Fruit fly (Drosophila melanogaster): ENCODE results near the gene RnrL.
A peak's percentile ranks its signal among the peaks of the same experiment; 100 is the strongest.

RnrL gene

dm6 chr2L:10314327-10315210, 13.2 kb downstream of the RnrL start, which contains the start of the genes Usp14 and CG4972 (continued):
- peak in 1 of 2 experiments; percentile 18 for TF ChIP-seq dpn (GFP tag; optimal IDR thresholded peaks at IDR 0.05)
- TF ChIP-seq mirr (GFP tag; optimal IDR thresholded peaks at IDR 0.05): no peak
- TF ChIP-seq dan (GFP tag; IDR thresholded peaks at IDR 0.05): no peak
- TF ChIP-seq PHDP (tag; optimal IDR thresholded peaks at IDR 0.05): no peak
- no peak for TF ChIP-seq YL-1 (GFP tag; optimal IDR thresholded peaks at IDR 0.05)
- no peak for TF ChIP-seq CG10274 (GFP tag; optimal IDR thresholded peaks at IDR 0.05)
- peak; percentile 3 for TF ChIP-seq Elba2 (GFP tag; optimal IDR thresholded peaks at IDR 0.05)
- TF ChIP-seq twi (tag; optimal IDR thresholded peaks at IDR 0.05): peak; percentile 3
- peak; percentile 35 for TF ChIP-seq slbo (GFP tag; IDR thresholded peaks at IDR 0.05)
- TF ChIP-seq CG31224 (GFP tag; IDR thresholded peaks at IDR 0.05): no peak
- no peak for TF ChIP-seq CG14441 (GFP tag; IDR thresholded peaks at IDR 0.05)
- TF ChIP-seq amos (GFP tag; IDR thresholded peaks at IDR 0.05; ENCODE audit: partially characterized antibody): peak; percentile 53; the same call in 1 of the 2 replicates
- TF ChIP-seq HmgD (GFP tag; optimal IDR thresholded peaks at IDR 0.05): no peak
- peak; percentile 41 for TF ChIP-seq Myb (GFP tag; optimal IDR thresholded peaks at IDR 0.05)
- TF ChIP-seq pfk (GFP tag; optimal IDR thresholded peaks at IDR 0.05): peak; percentile 92
- peak; percentile 38 for TF ChIP-seq CG12391 (tag; optimal IDR thresholded peaks at IDR 0.05)
- TF ChIP-seq CG2116 (GFP tag; optimal IDR thresholded peaks at IDR 0.05): peak; percentile 56
- TF ChIP-seq dimm (GFP tag; IDR thresholded peaks at IDR 0.05): no peak

- TF ChIP-seq amos (GFP tag; IDR thresholded peaks at IDR 0.05; ENCODE audit: partially characterized antibody) (peak; percentile 27; the same call in 1 of the 2 replicates), NK7.1 (GFP tag; optimal IDR thresholded peaks at IDR 0.05) (no peak), exex (tag; optimal IDR thresholded peaks at IDR 0.05) (peak; percentile 23), CG15073 (GFP tag; optimal IDR thresholded peaks at IDR 0.05) (no peak), dimm (GFP tag; IDR thresholded peaks at IDR 0.05) (no peak), CG8290 (GFP tag; optimal IDR thresholded peaks at IDR 0.05) (no peak), CG8290 (tag; optimal IDR thresholded peaks at IDR 0.05) (peak in 1 of 2 experiments; percentile 4), sens (GFP tag) (peak; percentile 72), CG9797 (GFP tag; optimal IDR thresholded peaks at IDR 0.05) (peak; percentile 69), en (GFP tag; optimal IDR thresholded peaks at IDR 0.05) (no peak), Six4 (GFP tag; optimal IDR thresholded peaks at IDR 0.05) (no peak), CG11085 (GFP tag; IDR thresholded peaks at IDR 0.05) (no peak), danr (GFP tag; IDR thresholded peaks at IDR 0.05) (no peak), slou (GFP tag; optimal IDR thresholded peaks at IDR 0.05) (no peak), sc (optimal IDR thresholded peaks at IDR 0.05) (no peak), sc (GFP tag; optimal IDR thresholded peaks at IDR 0.05) (no peak), maf-S (GFP tag; optimal IDR thresholded peaks at IDR 0.05) (no peak), CoRest (tag; optimal IDR thresholded peaks at IDR 0.05) (no peak), az2 (GFP tag; optimal IDR thresholded peaks at IDR 0.05) (no peak), bsh (GFP tag; optimal IDR thresholded peaks at IDR 0.05) (no peak), ap (GFP tag; IDR thresholded peaks at IDR 0.05) (no peak), CG13894 (tag; optimal IDR thresholded peaks at IDR 0.05) (no peak), nom (GFP tag; optimal IDR thresholded peaks at IDR 0.05) (no peak), CG17361 (GFP tag; IDR thresholded peaks at IDR 0.05) (no peak), nmo (GFP tag; optimal IDR thresholded peaks at IDR 0.05) (peak; percentile 9), CG16813 (GFP tag; IDR thresholded peaks at IDR 0.05; ENCODE audit: partially characterized antibody) (no peak), ab (GFP tag; optimal IDR thresholded peaks at IDR 0.05) (no peak), stwl (tag; optimal IDR thresholded peaks at IDR 0.05) (peak; percentile 63), CG14710 (tag; optimal IDR thresholded peaks at IDR 0.05) (peak; percentile 23), CG9215 (GFP tag; IDR thresholded peaks at IDR 0.05) (no peak), CG30431 (GFP tag; optimal IDR thresholded peaks at IDR 0.05) (no peak), Ets97D (GFP tag; optimal IDR thresholded peaks at IDR 0.05) (peak; percentile 38), CG15514 (GFP tag; optimal IDR thresholded peaks at IDR 0.05) (peak; percentile 37)
Measured at dm6 chr2L:10311822-10312221, 15.9 kb downstream of the RnrL start.

All from whole organism, embryonic.